Worm (Caenorhabditis elegans): ENCODE data around the gene F14D7.14.
"Not testable (repeated sequence)": the region's sequence is repeated elsewhere in the genome, so short reads cannot be mapped to it uniquely, and the experiment has no call there.

The F14D7.14 gene

ce11 chrV:14309632-14310031, at the start of gene F14D7.14:
Gene F14D7.14, plus strand, starts transcription at chrV:14309932.
- TF ChIP-seq tbx-8 (GFP tag; optimal IDR thresholded peaks at IDR 0.05); M03D4.4 (tag; optimal IDR thresholded peaks at IDR 0.05); nhr-76 (tag; optimal IDR thresholded peaks at IDR 0.05): not testable (repeated sequence)

ce11 chrV:14260831-14261230, 48.9 kb upstream of the F14D7.14 start, which contains the start of gene F40G12.2:
Gene F40G12.2, minus strand, starts transcription at chrV:14260931.
- no peak for TF ChIP-seq sem-2 (GFP tag; optimal IDR thresholded peaks at IDR 0.05)
- no peak for TF ChIP-seq flh-1 (GFP tag; optimal IDR thresholded peaks at IDR 0.05)
- TF ChIP-seq tbx-8 (GFP tag; optimal IDR thresholded peaks at IDR 0.05) = no peak
- no peak for TF ChIP-seq nhr-12 (tag; optimal IDR thresholded peaks at IDR 0.05)
- TF ChIP-seq lsy-2 (tag; optimal IDR thresholded peaks at IDR 0.05) = no peak
- no peak for TF ChIP-seq cnd-1 (tag; optimal IDR thresholded peaks at IDR 0.05)
- no peak for TF ChIP-seq pha-4 (tag; optimal IDR thresholded peaks at IDR 0.05)
- TF ChIP-seq unc-62 (GFP tag; optimal IDR thresholded peaks at IDR 0.05) = no peak
- no peak for TF ChIP-seq ceh-39 (tag; optimal IDR thresholded peaks at IDR 0.05)
- TF ChIP-seq mab-5 (tag; optimal IDR thresholded peaks at IDR 0.05) = no peak
- TF ChIP-seq bed-3 (GFP tag; optimal IDR thresholded peaks at IDR 0.05) = no peak
- no peak for TF ChIP-seq ham-2 (GFP tag; optimal IDR thresholded peaks at IDR 0.05)
- no peak for TF ChIP-seq elt-1 (tag; optimal IDR thresholded peaks at IDR 0.05; ENCODE audit: borderline replicate concordance, insufficient read depth)
- TF ChIP-seq hlh-1 (tag; optimal IDR thresholded peaks at IDR 0.05) = no peak
- no peak for TF ChIP-seq nhr-76 (tag; optimal IDR thresholded peaks at IDR 0.05)
- no peak for TF ChIP-seq ceh-43 (GFP tag; optimal IDR thresholded peaks at IDR 0.05)
- TF ChIP-seq mep-1 (tag; optimal IDR thresholded peaks at IDR 0.05) = no peak
- TF ChIP-seq blmp-1 (tag; optimal IDR thresholded peaks at IDR 0.05) = no peak

ce11 chrV:14267326-14267942, 42.3 kb upstream of the F14D7.14 start:
- TF ChIP-seq unc-120 (tag; optimal IDR thresholded peaks at IDR 0.05; ENCODE audit: poor library complexity, severe bottlenecking) = no peak
- no peak for TF ChIP-seq lsy-2 (tag; optimal IDR thresholded peaks at IDR 0.05)
- no peak for TF ChIP-seq blmp-1 (tag; optimal IDR thresholded peaks at IDR 0.05)
- no peak for TF ChIP-seq ceh-83 (GFP tag; optimal IDR thresholded peaks at IDR 0.05)
- no peak for TF ChIP-seq tbx-8 (GFP tag; optimal IDR thresholded peaks at IDR 0.05)
- no peak for TF ChIP-seq nhr-237 (tag; optimal IDR thresholded peaks at IDR 0.05)
- no peak for TF ChIP-seq elt-3 (tag; optimal IDR thresholded peaks at IDR 0.05)
- TF ChIP-seq cnd-1 (tag; optimal IDR thresholded peaks at IDR 0.05) = no peak
- no peak for TF ChIP-seq nhr-12 (tag; optimal IDR thresholded peaks at IDR 0.05)
- no peak for TF ChIP-seq M03D4.4 (tag; optimal IDR thresholded peaks at IDR 0.05)
- no peak for TF ChIP-seq lin-13 (tag; optimal IDR thresholded peaks at IDR 0.05)
- TF ChIP-seq drap-1 (GFP tag; optimal IDR thresholded peaks at IDR 0.05) = no peak
- TF ChIP-seq unc-62 (GFP tag; optimal IDR thresholded peaks at IDR 0.05) = no peak
- no peak for TF ChIP-seq sptf-1 (tag; optimal IDR thresholded peaks at IDR 0.05)
- TF ChIP-seq mls-2 (tag; optimal IDR thresholded peaks at IDR 0.05) = no peak
- TF ChIP-seq bed-3 (GFP tag; optimal IDR thresholded peaks at IDR 0.05) = no peak
- no peak for TF ChIP-seq unc-39 (tag; optimal IDR thresholded peaks at IDR 0.05)
- no peak for TF ChIP-seq pha-4 (tag; optimal IDR thresholded peaks at IDR 0.05)
- no peak for TF ChIP-seq lin-32 (GFP tag; optimal IDR thresholded peaks at IDR 0.05)

ce11 chrV:14268616-14269015, 41.1 kb upstream of the F14D7.14 start, which contains the start of gene F40G12.4:
Gene F40G12.4, minus strand, starts transcription at chrV:14268716.
- TF ChIP-seq nhr-28 (tag; optimal IDR thresholded peaks at IDR 0.05) = no peak
- no peak for TF ChIP-seq ceh-83 (GFP tag; optimal IDR thresholded peaks at IDR 0.05)
- TF ChIP-seq zip-8 (tag; optimal IDR thresholded peaks at IDR 0.05) = no peak
- no peak for TF ChIP-seq M03D4.4 (tag; optimal IDR thresholded peaks at IDR 0.05)
- no peak for TF ChIP-seq ztf-11 (tag; optimal IDR thresholded peaks at IDR 0.05)
- no peak for TF ChIP-seq hlh-1 (tag; optimal IDR thresholded peaks at IDR 0.05)
- TF ChIP-seq lsy-2 (tag; optimal IDR thresholded peaks at IDR 0.05) = no peak
- no peak for TF ChIP-seq lin-13 (tag; optimal IDR thresholded peaks at IDR 0.05)
- TF ChIP-seq ham-2 (GFP tag; optimal IDR thresholded peaks at IDR 0.05) = no peak
- TF ChIP-seq pha-4 (tag; optimal IDR thresholded peaks at IDR 0.05) = no peak
- TF ChIP-seq tbx-8 (GFP tag; optimal IDR thresholded peaks at IDR 0.05) = no peak

Data from whole organism, mixed stage, embryonic.